ENCODE assay signal across 6 worm cellular contexts in the genomic region with DNA sequence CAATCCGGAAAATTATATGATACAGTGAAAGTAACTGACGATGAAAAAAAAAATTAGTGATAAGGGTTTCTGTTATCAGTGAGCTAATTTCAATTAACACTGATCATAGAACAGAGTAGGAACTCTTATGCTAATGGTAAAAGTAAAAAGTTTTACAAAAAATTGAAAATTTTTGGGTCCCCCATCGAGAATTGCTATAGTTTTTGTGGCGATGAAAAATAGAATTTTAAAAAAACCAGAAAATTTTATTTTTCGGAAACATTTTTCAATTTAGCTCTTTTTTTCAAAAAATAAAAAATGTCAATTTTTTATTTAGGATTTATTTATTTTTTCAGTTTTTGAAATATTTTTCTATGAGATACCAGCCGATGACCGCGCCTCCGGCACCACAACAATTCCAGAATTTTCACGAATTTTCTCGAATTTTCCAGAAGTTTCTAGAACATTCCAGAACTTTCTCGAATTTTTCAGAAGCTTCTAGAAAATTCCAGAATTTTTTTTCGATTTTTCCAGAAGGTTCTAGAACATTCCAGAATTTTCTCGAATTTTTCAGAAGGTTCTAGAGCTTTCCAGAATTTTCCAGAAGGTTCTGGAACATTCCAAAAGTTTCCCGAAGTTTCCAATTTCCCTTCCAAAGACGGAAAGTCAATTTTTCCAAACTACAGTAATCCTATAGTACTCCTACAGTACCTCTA.
A peak's percentile ranks its signal among the peaks of the same experiment; 100 is the strongest.
TF ChIP-seq lines count a peak whose summit lies in the region.

A gene (minus strand): TSS at position 51 of the 695 bp plus-strand sequence.

TF ChIP-seq in whole organism, L1 larva, 84 proteins besides CTCF, POLR2A, EP300 and RAD21:
- no peak for TF ChIP-seq C34B4.2 (tag; optimal IDR thresholded peaks at IDR 0.05; lab: Kevin White, UChicago)
- TF ChIP-seq ets-5 (GFP tag; IDR thresholded peaks at IDR 0.05; lab: Robert Waterston, UW) = no peak
- TF ChIP-seq elt-2 (tag; optimal IDR thresholded peaks at IDR 0.05; lab: Kevin White, UChicago) = peak; percentile 15
- TF ChIP-seq egl-27 (tag; optimal IDR thresholded peaks at IDR 0.05; lab: Kevin White, UChicago) = no peak
- TF ChIP-seq swsn-7 (tag; optimal IDR thresholded peaks at IDR 0.05; lab: Kevin White, UChicago) = no peak
- no peak for TF ChIP-seq rnt-1 (tag; optimal IDR thresholded peaks at IDR 0.05; lab: Kevin White, UChicago)

TF ChIP-seq in whole organism, L2 larva, 48 proteins besides CTCF, POLR2A, EP300 and RAD21:
- TF ChIP-seq ama-1 (optimal IDR thresholded peaks at IDR 0.05; lab: Kevin White, UChicago) = no peak
- TF ChIP-seq lin-13 (GFP tag; optimal IDR thresholded peaks at IDR 0.05; lab: Kevin White, UChicago) = no peak
- TF ChIP-seq nhr-25 (tag; optimal IDR thresholded peaks at IDR 0.05; lab: Kevin White, UChicago) = no peak
- no peak for TF ChIP-seq lsy-2 (tag; optimal IDR thresholded peaks at IDR 0.05; lab: Kevin White, UChicago)
- no peak for TF ChIP-seq sma-3 (GFP tag; optimal IDR thresholded peaks at IDR 0.05; lab: Kevin White, UChicago)
- no peak for TF ChIP-seq unc-39 (tag; optimal IDR thresholded peaks at IDR 0.05; lab: Kevin White, UChicago)
- peak; percentile 5 for TF ChIP-seq fos-1 (tag; optimal IDR thresholded peaks at IDR 0.05; lab: Kevin White, UChicago)
- TF ChIP-seq dmd-4 (tag; optimal IDR thresholded peaks at IDR 0.05; lab: Kevin White, UChicago) = no peak

TF ChIP-seq in whole organism, L3 larva, 47 proteins besides CTCF, POLR2A, EP300 and RAD21:
- TF ChIP-seq pqm-1 (tag; optimal IDR thresholded peaks at IDR 0.05; lab: Kevin White, UChicago) (peak; percentile 28), fkh-10 (GFP tag; optimal IDR thresholded peaks at IDR 0.05; lab: Kevin White, UChicago) (no peak), elt-2 (tag; optimal IDR thresholded peaks at IDR 0.05; lab: Kevin White, UChicago) (peak; percentile 54)

TF ChIP-seq in whole organism, L4 larva, 104 proteins besides CTCF, POLR2A, EP300 and RAD21:
- TF ChIP-seq lin-38 (GFP tag; IDR thresholded peaks at IDR 0.05; lab: Robert Waterston, UW) = peak; percentile 6; the same call in 1 of the 2 replicates
- no peak for TF ChIP-seq nhr-25 (tag; optimal IDR thresholded peaks at IDR 0.05; lab: Kevin White, UChicago; ENCODE audit: borderline replicate concordance, insufficient read depth)
- no peak for TF ChIP-seq daf-16 (GFP tag; optimal IDR thresholded peaks at IDR 0.05; lab: Kevin White, UChicago)
- peak; percentile 35 for TF ChIP-seq daf-16 (tag; optimal IDR thresholded peaks at IDR 0.05; lab: Kevin White, UChicago)
- no peak for TF ChIP-seq F44E2.7 (GFP tag; IDR thresholded peaks at IDR 0.05; lab: Robert Waterston, UW)
- TF ChIP-seq lin-39 (tag; optimal IDR thresholded peaks at IDR 0.05; lab: Kevin White, UChicago) = no peak
- no peak for TF ChIP-seq lim-7 (GFP tag; IDR thresholded peaks at IDR 0.05; lab: Robert Waterston, UW)
- TF ChIP-seq F26F4.8 (GFP tag; conservative IDR thresholded peaks at IDR 0.05; lab: Robert Waterston, UW) = no peak
- TF ChIP-seq mdt-29 (GFP tag; IDR thresholded peaks at IDR 0.05; lab: Robert Waterston, UW) = peak; percentile 81

TF ChIP-seq in whole organism, late embryonic, 69 proteins besides CTCF, POLR2A, EP300 and RAD21:
- TF ChIP-seq ahr-1 (tag; optimal IDR thresholded peaks at IDR 0.05; lab: Kevin White, UChicago) = no peak
- no peak for TF ChIP-seq eyg-1 (tag; optimal IDR thresholded peaks at IDR 0.05; lab: Kevin White, UChicago)
- TF ChIP-seq elt-2 (tag; optimal IDR thresholded peaks at IDR 0.05; lab: Kevin White, UChicago) = peak; percentile 50
- TF ChIP-seq ceh-19 (GFP tag; optimal IDR thresholded peaks at IDR 0.05; lab: Kevin White, UChicago) = no peak
- no peak for TF ChIP-seq ceh-22 (tag; optimal IDR thresholded peaks at IDR 0.05; lab: Kevin White, UChicago)

TF ChIP-seq in whole organism, young adult, 124 proteins besides CTCF, POLR2A, EP300 and RAD21:
- TF ChIP-seq Y67H2A.10 (GFP tag; conservative IDR thresholded peaks at IDR 0.05; lab: Robert Waterston, UW) (no peak), hsf-1 (GFP tag; IDR thresholded peaks at IDR 0.05; lab: Robert Waterston, UW) (peak; percentile 96), nfyb-1 (GFP tag; IDR thresholded peaks at IDR 0.05; lab: Robert Waterston, UW) (0 out of 2 replicates have a peak, but pooled peaks have one; percentile 11), ceh-40 (GFP tag; IDR thresholded peaks at IDR 0.05; lab: Robert Waterston, UW) (0 out of 2 replicates have a peak, but pooled peaks have one; percentile 36)
